Worm (Caenorhabditis elegans) whole organism, L4 larva: ENCODE results near the gene Y66A7A.4.

ENCODE experiments used
- D1046.2 ChIP-seq: fragments of 200-800 bp; sonication (Bioruptor generic); IDR thresholded peaks from 2 replicates; pipeline ENCODE4 v1.3.6; 2022; ENCODE audit warnings: missing genetic modification characterization, missing compliant biosample characterization
- F26F4.8 ChIP-seq: fragments of 200-800 bp; sonication (Bioruptor generic); conservative IDR thresholded peaks from 2 replicates; pipeline ENCODE4 v1.3.6; 2022; ENCODE audit warnings: missing genetic modification characterization, missing compliant biosample characterization
- F49E8.2 ChIP-seq: sonication (generic microtip); optimal IDR thresholded peaks from 2 replicates; lab custom pipeline; 2016; ENCODE audit warnings: missing compliant biosample characterization, mild to moderate bottlenecking, missing genetic modification characterization, borderline replicate concordance
- Y48G9A.11 ChIP-seq: fragments of 200-800 bp; sonication (Bioruptor generic); IDR thresholded peaks from 2 replicates; pipeline ENCODE4 v1.3.6; 2022; ENCODE audit warnings: missing genetic modification reagents, missing genetic modification characterization, missing compliant biosample characterization
- ZK337.2 ChIP-seq: fragments of 200-800 bp; sonication (Bioruptor generic); IDR thresholded peaks from 2 replicates; pipeline ENCODE4 v1.3.6; 2022; ENCODE audit warnings: missing genetic modification reagents, missing genetic modification characterization, missing compliant biosample characterization
- aha-1 ChIP-seq: fragments of 150-350 bp; peaks from one replicate; lab custom pipeline; 2014; ENCODE audit warnings: missing biosample characterization, missing genetic modification characterization
- attf-4 ChIP-seq: sonication (generic microtip); optimal IDR thresholded peaks from 3 replicates; lab custom pipeline; 2017; ENCODE audit warnings: missing biosample characterization, missing genetic modification characterization
- ceh-20 ChIP-seq: fragments of 200-800 bp; sonication (Bioruptor generic); IDR thresholded peaks from 2 replicates; pipeline ENCODE4 v1.3.6; 2022; ENCODE audit warnings: missing genetic modification reagents, missing genetic modification characterization, missing compliant biosample characterization
- ceh-44 ChIP-seq: fragments of 200-800 bp; sonication (Bioruptor generic); IDR thresholded peaks from 2 replicates; pipeline ENCODE4 v1.3.6; 2022; ENCODE audit warnings: missing genetic modification reagents, missing genetic modification characterization, missing compliant biosample characterization
- daf-16 ChIP-seq, 3 experiments: sonication (generic microtip); optimal IDR thresholded peaks; 2 replicates each; lab custom pipeline; 2016 to 2017; ENCODE audit warnings: missing genetic modification characterization in 3 of 3, missing genetic modification reagents in 3 of 3, mild to moderate bottlenecking in 2 of 3, missing compliant biosample characterization in 2 of 3, missing biosample characterization in 1 of 3, moderate library complexity in 1 of 3
- dmd-9 ChIP-seq: fragments of 200-800 bp; sonication (Bioruptor generic); IDR thresholded peaks from 2 replicates; pipeline ENCODE4 v1.3.6; 2022; ENCODE audit warnings: missing genetic modification reagents, missing genetic modification characterization, missing compliant biosample characterization
- duxl-1 ChIP-seq: sonication (generic microtip); optimal IDR thresholded peaks from 2 replicates; lab custom pipeline; 2016; ENCODE audit warnings: mild to moderate bottlenecking, missing genetic modification characterization, moderate library complexity, missing compliant biosample characterization; ENCODE audit not compliant: poor library complexity
- egl-27 ChIP-seq: sonication (generic microtip); optimal IDR thresholded peaks from 3 replicates; lab custom pipeline; 2017; ENCODE audit warnings: missing biosample characterization, missing genetic modification reagents, missing genetic modification characterization
- fkh-10 ChIP-seq: fragments of 150-350 bp; optimal IDR thresholded peaks from 2 replicates; lab custom pipeline; 2014; ENCODE audit warnings: missing biosample characterization, missing genetic modification reagents, missing genetic modification characterization
- fos-1 ChIP-seq: fragments of 150-350 bp; optimal IDR thresholded peaks from 2 replicates; lab custom pipeline; 2014; ENCODE audit warnings: missing biosample characterization, missing genetic modification characterization
- hmg-1.1 ChIP-seq: fragments of 200-800 bp; sonication (Bioruptor generic); IDR thresholded peaks from 2 replicates; pipeline ENCODE4 v1.3.6; 2022; ENCODE audit warnings: missing genetic modification reagents, missing genetic modification characterization, missing compliant biosample characterization
- lin-1 ChIP-seq: fragments of 200-800 bp; sonication (Bioruptor generic); IDR thresholded peaks from 2 replicates; pipeline ENCODE4 v1.3.6; 2022; ENCODE audit warnings: missing genetic modification reagents, missing genetic modification characterization, missing compliant biosample characterization
- lin-15B ChIP-seq: fragments of 150-350 bp; sonication (generic microtip); optimal IDR thresholded peaks from 3 replicates; lab custom pipeline; 2014; ENCODE audit warnings: missing biosample characterization, missing genetic modification characterization
- lin-29 ChIP-seq: fragments of 200-800 bp; sonication (Bioruptor generic); IDR thresholded peaks from 2 replicates; pipeline ENCODE4 v1.3.6; 2022; ENCODE audit warnings: missing genetic modification reagents, missing genetic modification characterization, missing compliant biosample characterization
- lin-38 ChIP-seq: fragments of 200-800 bp; sonication (Bioruptor generic); IDR thresholded peaks from 2 replicates; pipeline ENCODE4 v1.3.6; 2022; ENCODE audit warnings: missing genetic modification reagents, missing genetic modification characterization, missing compliant biosample characterization
- lir-3 ChIP-seq: sonication (generic microtip); optimal IDR thresholded peaks from 2 replicates; lab custom pipeline; 2016; ENCODE audit warnings: mild to moderate bottlenecking, missing genetic modification characterization, missing compliant biosample characterization
- nhr-11 ChIP-seq: fragments of 150-350 bp; optimal IDR thresholded peaks from 2 replicates; lab custom pipeline; 2014; ENCODE audit warnings: missing biosample characterization, missing genetic modification characterization
- nhr-28 ChIP-seq: fragments of 150-350 bp; optimal IDR thresholded peaks from 2 replicates; lab custom pipeline; 2014; ENCODE audit warnings: missing biosample characterization, missing genetic modification characterization
- nhr-42 ChIP-seq: fragments of 200-800 bp; sonication (Bioruptor generic); IDR thresholded peaks from 2 replicates; pipeline ENCODE4 v1.3.6; 2022; ENCODE audit warnings: missing genetic modification characterization, missing compliant biosample characterization
- nhr-48 ChIP-seq: sonication (generic microtip); optimal IDR thresholded peaks from 2 replicates; lab custom pipeline; 2016; ENCODE audit warnings: mild to moderate bottlenecking, missing genetic modification characterization, missing compliant biosample characterization
- nhr-6 ChIP-seq: fragments of 150-350 bp; optimal IDR thresholded peaks from 2 replicates; lab custom pipeline; 2014; ENCODE audit warnings: missing biosample characterization, missing genetic modification characterization
- nhr-77 ChIP-seq: fragments of 150-350 bp; optimal IDR thresholded peaks from 2 replicates; lab custom pipeline; 2014; ENCODE audit warnings: missing biosample characterization, missing genetic modification characterization
- rbr-2 ChIP-seq: sonication (generic microtip); optimal IDR thresholded peaks from 2 replicates; lab custom pipeline; 2016; ENCODE audit warnings: missing genotype, missing genetic modification characterization, missing compliant biosample characterization
- sdz-12 ChIP-seq: fragments of 200-800 bp; sonication (Bioruptor generic); optimal IDR thresholded peaks from 2 replicates; lab custom pipeline; 2018; ENCODE audit warnings: mild to moderate bottlenecking, missing genetic modification characterization, missing compliant biosample characterization
- set-16 ChIP-seq: fragments of 200-800 bp; sonication (Bioruptor generic); IDR thresholded peaks from 2 replicates; pipeline ENCODE4 v1.3.6; 2022; ENCODE audit warnings: missing genetic modification reagents, missing genetic modification characterization, missing compliant biosample characterization
- snpc-4 ChIP-seq: fragments of 150-350 bp; optimal IDR thresholded peaks from 2 replicates; lab custom pipeline; 2014; ENCODE audit warnings: missing biosample characterization, missing genetic modification characterization
- spr-1 ChIP-seq: sonication (generic microtip); optimal IDR thresholded peaks from 2 replicates; lab custom pipeline; 2016; ENCODE audit warnings: mild to moderate bottlenecking, missing genetic modification characterization, missing compliant biosample characterization
- tra-1 ChIP-seq: fragments of 200-800 bp; sonication (Bioruptor generic); IDR thresholded peaks from 2 replicates; pipeline ENCODE4 v1.3.6; 2022; ENCODE audit warnings: missing genetic modification reagents, missing genetic modification characterization, missing compliant biosample characterization
- unc-39 ChIP-seq: sonication (generic microtip); optimal IDR thresholded peaks from 2 replicates; lab custom pipeline; 2017; ENCODE audit warnings: missing biosample characterization, missing genetic modification characterization
- unc-62 ChIP-seq, 3 experiments: fragments of 150-350 bp in 1 of 3; sonication (generic microtip); optimal IDR thresholded peaks in 2 of 3; peaks in 1 of 3; 1 replicate in 1 of 3; 2 replicates in 2 of 3; lab custom pipeline; 2014 to 2017; ENCODE audit warnings: missing biosample characterization in 3 of 3, missing genetic modification characterization in 3 of 3, missing genetic modification reagents in 3 of 3, missing genotype in 1 of 3
- vab-7 ChIP-seq: fragments of 200-800 bp; sonication (Bioruptor generic); IDR thresholded peaks from 2 replicates; pipeline ENCODE4 v1.3.6; 2022; ENCODE audit warnings: missing genetic modification reagents, missing genetic modification characterization, missing compliant biosample characterization
- zag-1 ChIP-seq: fragments of 150-350 bp; optimal IDR thresholded peaks from 2 replicates; lab custom pipeline; 2014; ENCODE audit warnings: missing biosample characterization, missing genetic modification characterization
- zfp-2 ChIP-seq: sonication (generic microtip); optimal IDR thresholded peaks from 2 replicates; lab custom pipeline; 2016; ENCODE audit warnings: mild to moderate bottlenecking, missing genetic modification characterization, missing compliant biosample characterization
- ztf-11 ChIP-seq: fragments of 150-350 bp; optimal IDR thresholded peaks from 2 replicates; lab custom pipeline; 2014; ENCODE audit warnings: missing biosample characterization, missing genetic modification characterization

Y66A7A.4 gene

DNA sequence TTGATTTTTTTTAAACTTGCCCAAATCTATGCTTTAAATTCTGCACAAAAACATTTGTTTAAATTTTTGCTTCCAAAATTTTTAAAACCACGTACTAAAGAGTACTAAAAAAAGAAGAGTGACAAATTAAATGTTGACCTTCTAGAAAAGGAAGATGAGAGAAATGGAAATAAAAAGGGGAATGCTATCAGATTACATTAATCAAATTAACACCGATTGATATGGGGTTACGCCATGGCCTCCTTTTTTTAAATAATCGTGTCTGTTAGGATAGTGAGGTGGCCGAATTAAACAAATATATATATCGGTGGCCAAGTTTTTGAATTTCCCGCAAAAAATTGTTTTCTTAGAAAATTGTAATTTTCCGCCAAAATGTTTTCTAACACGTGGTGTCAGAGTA lies 20.0 kb downstream of the Y66A7A.4 start:
- TF ChIP-seq tra-1 (GFP tag; lab: Robert Waterston, UW) (no peak), ceh-44 (GFP tag; lab: Robert Waterston, UW) (no peak), duxl-1 (tag; lab: Kevin White, UChicago) (no peak), ztf-11 (tag; lab: Kevin White, UChicago) (no peak), ceh-20 (GFP tag; lab: Robert Waterston, UW) (no peak), nhr-48 (tag; lab: Kevin White, UChicago) (no peak), zag-1 (tag; lab: Kevin White, UChicago) (no peak), snpc-4 (tag; lab: Kevin White, UChicago) (no peak), zfp-2 (tag; lab: Kevin White, UChicago) (no peak), sdz-12 (GFP tag; lab: Kevin White, UChicago) (no peak), dmd-9 (no peak), lin-38 (no peak), vab-7 (GFP tag; lab: Robert Waterston, UW) (no peak), hmg-1.1 (GFP tag; lab: Robert Waterston, UW) (no peak)

DNA sequence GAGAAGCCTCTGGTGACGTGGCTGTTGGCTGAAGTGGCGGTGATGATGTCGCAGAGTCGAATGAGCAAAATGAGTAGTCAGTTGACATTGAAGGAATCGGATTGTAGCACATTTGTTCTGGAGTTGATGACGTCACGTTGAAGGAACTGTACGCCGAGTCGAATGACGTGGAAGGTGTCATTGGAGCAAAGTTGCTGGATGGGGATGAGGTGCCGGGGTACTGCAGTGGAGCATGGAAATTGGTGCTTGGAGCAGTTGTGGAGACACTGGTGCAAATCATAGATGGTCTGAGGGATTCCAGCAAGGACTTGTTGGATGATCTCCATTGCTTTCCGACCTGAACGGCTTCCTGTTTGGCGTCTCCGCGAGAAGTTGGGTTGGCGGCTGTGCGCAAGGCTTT lies 21.0 kb downstream of the Y66A7A.4 start:
- TF ChIP-seq lin-15B = no peak
- TF ChIP-seq lin-29 = no peak
- no peak for TF ChIP-seq nhr-28
- TF ChIP-seq dmd-9 = 0 out of 2 replicates have a peak, but pooled peaks have one; percentile 12
- no peak for TF ChIP-seq F49E8.2 (tag; lab: Kevin White, UChicago)
- no peak for TF ChIP-seq attf-4 (tag; lab: Kevin White, UChicago)
- TF ChIP-seq fkh-10 = no peak
- no peak for TF ChIP-seq unc-39 (tag; lab: Kevin White, UChicago)
- TF ChIP-seq rbr-2 = no peak
- TF ChIP-seq F26F4.8 (GFP tag; lab: Robert Waterston, UW) = 0 out of 2 replicates have a peak, but pooled peaks have one; percentile 59
- no peak for TF ChIP-seq nhr-77 (tag; lab: Kevin White, UChicago)
- peak; percentile 68 for TF ChIP-seq aha-1 (tag; lab: Kevin White, UChicago)
- no peak for TF ChIP-seq Y48G9A.11
- TF ChIP-seq unc-62 (GFP tag; optimal IDR thresholded peaks at IDR 0.05 in 1 of 2; lab: Kevin White, UChicago) = peak in 1 of 2 experiments; percentile 53
- TF ChIP-seq unc-62 (tag; optimal IDR thresholded peaks at IDR 0.05; lab: Kevin White, UChicago) = no peak
- peak; percentile 20; the same call in 1 of the 2 replicates for TF ChIP-seq set-16 (GFP tag; lab: Robert Waterston, UW)
- TF ChIP-seq, all 104 proteins: peak for 5

DNA sequence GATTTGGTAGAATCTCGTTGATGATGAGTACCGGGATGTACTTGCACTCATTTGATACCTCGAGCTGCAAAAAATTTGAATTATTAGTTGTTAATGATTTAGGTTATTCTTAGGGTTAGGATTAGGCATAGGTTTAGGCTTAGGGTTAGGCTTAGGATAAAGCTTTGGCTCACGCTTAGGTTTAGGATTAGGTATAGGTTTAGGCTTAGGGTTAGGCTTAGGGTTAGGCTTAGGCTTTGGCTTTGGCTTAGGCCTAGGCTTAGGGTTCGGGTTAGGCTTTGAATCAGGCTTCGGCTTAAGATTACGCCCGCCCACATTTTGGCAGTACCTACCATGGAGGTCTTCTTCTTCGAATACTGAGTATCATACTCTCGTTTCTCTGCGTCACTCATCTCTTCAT lies 22.6 kb downstream of the Y66A7A.4 start:
- no peak for TF ChIP-seq lir-3
- TF ChIP-seq D1046.2 = no peak
- TF ChIP-seq daf-16 (GFP tag; optimal IDR thresholded peaks at IDR 0.05; lab: Kevin White, UChicago) = no peak
- no peak for TF ChIP-seq daf-16 (tag; optimal IDR thresholded peaks at IDR 0.05; lab: Kevin White, UChicago)
- no peak for TF ChIP-seq egl-27 (tag; lab: Kevin White, UChicago)
- no peak for TF ChIP-seq ZK337.2 (GFP tag; lab: Robert Waterston, UW)
- TF ChIP-seq nhr-42 (GFP tag; lab: Robert Waterston, UW) = no peak
- TF ChIP-seq nhr-11 (tag; lab: Kevin White, UChicago) = no peak
- no peak for TF ChIP-seq spr-1 (tag; lab: Kevin White, UChicago)
- no peak for TF ChIP-seq snpc-4 (tag; lab: Kevin White, UChicago)
- TF ChIP-seq lin-1 (GFP tag; lab: Robert Waterston, UW) = no peak
- no peak for TF ChIP-seq fos-1 (tag; lab: Kevin White, UChicago)
- TF ChIP-seq nhr-6 (tag; lab: Kevin White, UChicago) = no peak
- no peak for TF ChIP-seq lin-15B
